Fruit fly (Drosophila melanogaster) whole organism, embryonic: ENCODE results near the gene ebo.

Experiments
- Camta ChIP-seq: fragments of 200-800 bp; sonication (Bioruptor generic); optimal IDR thresholded peaks from 2 replicates; lab custom pipeline; 2016; ENCODE audit warnings: missing biosample characterization, missing genetic modification characterization
- CrebB ChIP-seq: fragments of 200-800 bp; sonication (Bioruptor generic); optimal IDR thresholded peaks from 3 replicates; lab custom pipeline; 2018; ENCODE audit warnings: missing biosample characterization, mild to moderate bottlenecking, missing genetic modification characterization
- br ChIP-seq: fragments of >200 bp; optimal IDR thresholded peaks from 2 replicates; lab custom pipeline; 2017
- lov ChIP-seq, 2 experiments: fragments of 200-800 bp in 1 of 2; fragments of >200 bp in 1 of 2; sonication (Bioruptor generic) in 1 of 2; IDR thresholded peaks in 1 of 2; optimal IDR thresholded peaks in 1 of 2; 2 replicates in 1 of 2; 3 replicates in 1 of 2; pipeline versions ENCODE4 v1.3.6 to Lab custom; 2017 to 2022; ENCODE audit warnings: missing biosample characterization in 1 of 2, missing genetic modification characterization in 1 of 2

- no peak for TF ChIP-seq Camta
- TF ChIP-seq lov (optimal IDR thresholded peaks at IDR 0.05; lab: Kevin White, UChicago): no peak
- no peak for TF ChIP-seq lov (GFP tag; IDR thresholded peaks at IDR 0.05; lab: Robert Waterston, UW)
- TF ChIP-seq CrebB (tag; lab: Kevin White, UChicago): no peak
- no peak for TF ChIP-seq br (lab: Kevin White, UChicago)
These were observed 17.8 kb upstream of the ebo start for dm6 chrX:494191-494554.
